Worm (Caenorhabditis elegans) whole organism, late embryonic: ENCODE results near the gene sqt-1.

ENCODE experiments used
- ama-1 ChIP-seq: fragments of 150-350 bp; optimal IDR thresholded peaks from 2 replicates; lab custom pipeline; 2014
- ceh-45 ChIP-seq: fragments of 200-800 bp; sonication (Bioruptor generic); IDR thresholded peaks from 2 replicates; pipeline ENCODE4 v1.3.6; 2022; ENCODE audit warnings: missing genetic modification reagents, missing genetic modification characterization, missing compliant biosample characterization
- dve-1 ChIP-seq: sonication (generic microtip); optimal IDR thresholded peaks from 2 replicates; lab custom pipeline; 2017; ENCODE audit warnings: antibody characterized with exemption, mild to moderate bottlenecking, missing genetic modification characterization, missing compliant biosample characterization
- fax-1 ChIP-seq: sonication (generic microtip); optimal IDR thresholded peaks from 2 replicates; lab custom pipeline; 2016; ENCODE audit warnings: missing genotype, missing genetic modification characterization, missing compliant biosample characterization
- fkh-10 ChIP-seq: fragments of 150-350 bp; optimal IDR thresholded peaks from 2 replicates; lab custom pipeline; 2014; ENCODE audit warnings: missing biosample characterization, missing genetic modification reagents, missing genetic modification characterization
- hlh-15 ChIP-seq: sonication (generic microtip); optimal IDR thresholded peaks from 2 replicates; lab custom pipeline; 2016; ENCODE audit warnings: missing genetic modification characterization, missing compliant biosample characterization
- nhr-11 ChIP-seq: fragments of 150-350 bp; optimal IDR thresholded peaks from 2 replicates; lab custom pipeline; 2014; ENCODE audit warnings: missing biosample characterization, missing genetic modification characterization
- pag-3 ChIP-seq: sonication (generic microtip); optimal IDR thresholded peaks from 2 replicates; lab custom pipeline; 2016; ENCODE audit warnings: missing compliant biosample characterization, missing genetic modification characterization, borderline replicate concordance
- pat-9 ChIP-seq: fragments of 200-800 bp; sonication (Bioruptor generic); optimal IDR thresholded peaks from 2 replicates; lab custom pipeline; 2018; ENCODE audit warnings: mild to moderate bottlenecking, missing genetic modification characterization, moderate library complexity, missing compliant biosample characterization
- pha-4 ChIP-seq: fragments of 150-350 bp; optimal IDR thresholded peaks from 2 replicates; lab custom pipeline; 2018; ENCODE audit warnings: missing biosample characterization, missing genetic modification reagents, missing genetic modification characterization
- sox-2 ChIP-seq: fragments of 200-800 bp; sonication (Bioruptor generic); IDR thresholded peaks from 2 replicates; pipeline ENCODE4 v1.3.6; 2022; ENCODE audit warnings: missing genetic modification reagents, missing genetic modification characterization, missing compliant biosample characterization
- tbx-2 ChIP-seq: sonication (generic microtip); optimal IDR thresholded peaks from 2 replicates; lab custom pipeline; 2016; ENCODE audit warnings: missing genetic modification characterization, missing compliant biosample characterization

DNA sequence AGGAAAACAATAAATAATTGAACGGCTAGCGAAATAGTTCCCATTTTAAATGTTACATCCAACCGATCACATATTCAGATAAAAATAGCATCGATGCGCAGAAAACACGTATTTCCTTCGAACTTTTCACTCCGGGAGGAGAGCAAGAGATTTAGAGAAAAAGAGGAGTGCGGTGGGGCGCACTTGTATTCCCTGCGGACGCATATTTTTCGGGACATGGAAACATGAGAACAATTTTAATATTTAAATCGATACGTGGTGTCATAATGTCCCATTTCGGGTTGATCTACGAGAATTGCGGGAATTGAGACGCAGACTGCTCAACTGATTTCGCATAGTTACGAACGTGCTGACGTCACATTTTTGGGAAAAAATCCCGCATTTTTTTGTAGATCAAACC is 44.2 kb downstream of the sqt-1 start, which contains the start of gene C47G2.4:
- TF ChIP-seq pat-9 (tag; lab: Kevin White, UChicago) (no peak), fkh-10 (GFP tag; lab: Kevin White, UChicago) (no peak), nhr-11 (tag; lab: Kevin White, UChicago) (no peak), fax-1 (tag; lab: Kevin White, UChicago) (no peak), ceh-45 (GFP tag; lab: Robert Waterston, UW) (no peak), dve-1 (tag; lab: Kevin White, UChicago) (no peak), sox-2 (GFP tag; lab: Robert Waterston, UW) (no peak), pag-3 (no peak), pha-4 (tag; lab: Kevin White, UChicago) (no peak), ama-1 (lab: Kevin White, UChicago) (no peak), tbx-2 (tag; lab: Kevin White, UChicago) (no peak), hlh-15 (tag; lab: Kevin White, UChicago) (no peak)
